Worm (Caenorhabditis elegans) whole organism, L4 larva: Measurements from ENCODE around the gene Y67D8B.5.

Experiments used
- ZK546.5 ChIP-seq, 2 experiments: sonication (generic microtip); optimal IDR thresholded peaks; 2 replicates each; lab custom pipeline; 2017; ENCODE audit warnings: missing biosample characterization in 2 of 2, missing genetic modification characterization in 2 of 2
- nhr-77 ChIP-seq: fragments of 150-350 bp; optimal IDR thresholded peaks from 2 replicates; lab custom pipeline; 2014; ENCODE audit warnings: missing biosample characterization, missing genetic modification characterization
- skn-1 ChIP-seq: fragments of 150-350 bp; optimal IDR thresholded peaks from 2 replicates; lab custom pipeline; 2014; ENCODE audit warnings: missing biosample characterization, missing genetic modification characterization
- unc-130 ChIP-seq: sonication (generic microtip); optimal IDR thresholded peaks from 2 replicates; lab custom pipeline; 2016; ENCODE audit warnings: missing genetic modification reagents, missing genetic modification characterization, missing compliant biosample characterization
- zip-11 ChIP-seq: fragments of 200-800 bp; sonication (Bioruptor generic); IDR thresholded peaks from 2 replicates; pipeline ENCODE4 v1.3.6; 2022; ENCODE audit warnings: missing genetic modification characterization, missing compliant biosample characterization

DNA sequence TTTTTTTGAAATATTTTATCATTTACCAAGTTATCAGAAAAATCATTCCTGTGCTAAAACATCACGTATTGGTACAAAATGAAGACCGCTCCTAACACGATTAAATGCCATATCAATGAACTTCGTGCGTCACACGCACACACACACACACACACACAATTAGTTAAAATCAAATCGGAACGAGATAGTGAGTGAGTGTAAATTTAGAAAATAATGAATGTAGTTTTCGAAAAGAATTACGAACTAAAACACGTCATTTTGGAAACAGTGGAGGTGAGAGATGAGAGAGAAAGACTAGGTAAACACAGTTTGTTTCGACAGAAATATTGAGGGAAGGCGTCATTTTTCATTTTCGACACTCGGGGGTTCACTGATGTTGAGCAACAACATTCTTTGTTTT, 35.2 kb upstream of the Y67D8B.5 start:
- peak; percentile 65 for TF ChIP-seq nhr-77 (tag; lab: Kevin White, UChicago)
- TF ChIP-seq ZK546.5 (tag; optimal IDR thresholded peaks at IDR 0.05; lab: Kevin White, UChicago), result no peak
- TF ChIP-seq zip-11, result no peak
- no peak for TF ChIP-seq unc-130
- TF ChIP-seq skn-1 (tag; lab: Kevin White, UChicago), result no peak
